Worm (Caenorhabditis elegans) whole organism, young adult: ENCODE measurements around the gene F37C12.10.
A peak's percentile ranks its signal among the peaks of the same experiment; 100 is the strongest.

ENCODE experiments used
- B0019.2 ChIP-seq: fragments of 200-800 bp; sonication (Bioruptor generic); conservative IDR thresholded peaks from 2 replicates; pipeline ENCODE4 v1.3.6; 2022; ENCODE audit warnings: missing genetic modification reagents, missing genetic modification characterization, missing compliant biosample characterization
- B0035.1 ChIP-seq: sonication (generic microtip); optimal IDR thresholded peaks from 2 replicates; lab custom pipeline; 2016; ENCODE audit warnings: missing genetic modification characterization, mild to moderate bottlenecking, missing compliant biosample characterization, missing genotype, missing genetic modification reagents
- B0261.1 ChIP-seq: sonication (generic microtip); optimal IDR thresholded peaks from 2 replicates; lab custom pipeline; 2016; ENCODE audit warnings: mild to moderate bottlenecking, missing genetic modification characterization, moderate library complexity, missing compliant biosample characterization
- C17E4.6 ChIP-seq: fragments of 200-800 bp; sonication (Bioruptor generic); IDR thresholded peaks from 2 replicates; pipeline ENCODE4 v1.3.6; 2022; ENCODE audit warnings: missing genetic modification reagents, missing genetic modification characterization, missing compliant biosample characterization
- F10E7.11 ChIP-seq: sonication (generic microtip); optimal IDR thresholded peaks from 2 replicates; lab custom pipeline; 2017; ENCODE audit warnings: mild to moderate bottlenecking, missing genetic modification characterization, moderate library complexity, missing compliant biosample characterization
- F23B12.7 ChIP-seq: sonication (generic microtip); optimal IDR thresholded peaks from 2 replicates; lab custom pipeline; 2017; ENCODE audit warnings: missing genetic modification characterization, mild to moderate bottlenecking, missing compliant biosample characterization, antibody characterized with exemption, moderate library complexity; ENCODE audit not compliant: insufficient read depth
- F37B4.10 ChIP-seq: fragments of 200-800 bp; sonication (Bioruptor generic); IDR thresholded peaks from 2 replicates; pipeline ENCODE4 v1.3.6; 2022; ENCODE audit warnings: missing genetic modification characterization, missing compliant biosample characterization
- F49E8.2 ChIP-seq: sonication (generic microtip); optimal IDR thresholded peaks from 3 replicates; lab custom pipeline; 2017; ENCODE audit warnings: missing genetic modification characterization, mild to moderate bottlenecking, missing compliant biosample characterization, antibody characterized with exemption, moderate library complexity; ENCODE audit not compliant: insufficient read depth
- F55B11.4 ChIP-seq: sonication (generic microtip); optimal IDR thresholded peaks from 2 replicates; lab custom pipeline; 2016; ENCODE audit warnings: missing compliant biosample characterization, missing genetic modification characterization, borderline replicate concordance; ENCODE audit not compliant: insufficient read depth
- F57C9.4 ChIP-seq: sonication (generic microtip); optimal IDR thresholded peaks from 2 replicates; lab custom pipeline; 2017; ENCODE audit warnings: mild to moderate bottlenecking, missing genetic modification characterization, missing compliant biosample characterization
- T07F8.4 ChIP-seq: sonication (generic microtip); optimal IDR thresholded peaks from 2 replicates; lab custom pipeline; 2016; ENCODE audit warnings: mild to moderate bottlenecking, missing genetic modification characterization, moderate library complexity, missing compliant biosample characterization
- T26A5.8 ChIP-seq: sonication (generic microtip); optimal IDR thresholded peaks from 2 replicates; lab custom pipeline; 2016; ENCODE audit warnings: missing genetic modification characterization, missing compliant biosample characterization
- Y53F4B.3 ChIP-seq: fragments of 200-800 bp; sonication (Bioruptor generic); IDR thresholded peaks from 2 replicates; pipeline ENCODE4 v1.3.6; 2022; ENCODE audit warnings: missing genetic modification reagents, missing genetic modification characterization, missing compliant biosample characterization
- Y53G8AR.9 ChIP-seq: fragments of 200-800 bp; sonication (Bioruptor generic); conservative IDR thresholded peaks from 2 replicates; pipeline ENCODE4 v1.3.6; 2022; ENCODE audit warnings: missing genetic modification reagents, missing genetic modification characterization, missing compliant biosample characterization
- Y67H2A.10 ChIP-seq: fragments of 200-800 bp; sonication (Bioruptor generic); conservative IDR thresholded peaks from 2 replicates; pipeline ENCODE4 v1.3.6; 2022; ENCODE audit warnings: missing genetic modification reagents, missing genetic modification characterization, missing compliant biosample characterization
- aptf-2 ChIP-seq: fragments of 200-800 bp; sonication (Bioruptor generic); conservative IDR thresholded peaks from 2 replicates; pipeline ENCODE4 v1.3.6; 2022; ENCODE audit warnings: missing genetic modification reagents, missing genetic modification characterization, missing compliant biosample characterization
- athp-1 ChIP-seq: sonication (generic microtip); optimal IDR thresholded peaks from 2 replicates; lab custom pipeline; 2017; ENCODE audit warnings: mild to moderate bottlenecking, missing genetic modification characterization, missing compliant biosample characterization
- ccch-3 ChIP-seq: fragments of 200-800 bp; sonication (Bioruptor generic); optimal IDR thresholded peaks from 2 replicates; lab custom pipeline; 2018; ENCODE audit warnings: mild to moderate bottlenecking, missing genetic modification characterization, missing compliant biosample characterization
- cebp-1 ChIP-seq, 2 experiments: fragments of 200-800 bp in 1 of 2; sonication (Bioruptor generic) in 1 of 2; sonication (generic microtip) in 1 of 2; IDR thresholded peaks in 1 of 2; optimal IDR thresholded peaks in 1 of 2; 2 replicates each; pipeline versions ENCODE4 v1.3.6 to Lab custom; 2017 to 2022; ENCODE audit warnings: missing compliant biosample characterization in 2 of 2, missing genetic modification characterization in 2 of 2, mild to moderate bottlenecking in 1 of 2, missing genetic modification reagents in 1 of 2, moderate library complexity in 1 of 2
- ceh-100 ChIP-seq: fragments of 200-800 bp; sonication (Bioruptor generic); IDR thresholded peaks from 2 replicates; pipeline ENCODE4 v1.3.6; 2022; ENCODE audit warnings: missing genetic modification reagents, missing genetic modification characterization, missing compliant biosample characterization
- ceh-40 ChIP-seq: fragments of 200-800 bp; sonication (Bioruptor generic); IDR thresholded peaks from 2 replicates; pipeline ENCODE4 v1.3.6; 2022; ENCODE audit warnings: missing genetic modification characterization, missing compliant biosample characterization
- ceh-58 ChIP-seq: fragments of 200-800 bp; sonication (Bioruptor generic); IDR thresholded peaks from 2 replicates; pipeline ENCODE4 v1.3.6; 2022; ENCODE audit warnings: missing genetic modification characterization, missing compliant biosample characterization
- ceh-91 ChIP-seq: fragments of 200-800 bp; sonication (Bioruptor generic); IDR thresholded peaks from 2 replicates; pipeline ENCODE4 v1.3.6; 2022; ENCODE audit warnings: missing genetic modification reagents, missing genetic modification characterization, missing compliant biosample characterization
- dox-1 ChIP-seq: fragments of 200-800 bp; sonication (Bioruptor generic); IDR thresholded peaks from 2 replicates; pipeline ENCODE4 v1.3.6; 2022; ENCODE audit warnings: missing genetic modification reagents, missing genetic modification characterization, missing compliant biosample characterization
- dpff-1 ChIP-seq: sonication (generic microtip); optimal IDR thresholded peaks from 2 replicates; lab custom pipeline; 2017; ENCODE audit warnings: mild to moderate bottlenecking, missing genetic modification characterization, missing compliant biosample characterization
- fkh-3 ChIP-seq: sonication (generic microtip); optimal IDR thresholded peaks from 2 replicates; lab custom pipeline; 2016; ENCODE audit warnings: mild to moderate bottlenecking, missing genetic modification characterization, missing compliant biosample characterization
- gei-17 ChIP-seq: fragments of 200-800 bp; sonication (Bioruptor generic); optimal IDR thresholded peaks from 2 replicates; lab custom pipeline; 2018; ENCODE audit warnings: mild to moderate bottlenecking, missing genetic modification characterization, missing compliant biosample characterization
- him-1 ChIP-seq: sonication (generic microtip); optimal IDR thresholded peaks from 2 replicates; lab custom pipeline; 2016; ENCODE audit warnings: missing genotype, missing genetic modification reagents, missing genetic modification characterization, missing compliant biosample characterization
- hsf-1 ChIP-seq: fragments of 200-800 bp; sonication (Bioruptor generic); IDR thresholded peaks from 2 replicates; pipeline ENCODE4 v1.3.6; 2022; ENCODE audit warnings: missing genetic modification reagents, missing genetic modification characterization, missing compliant biosample characterization
- let-607 ChIP-seq, 2 experiments: fragments of 200-800 bp in 1 of 2; sonication (Bioruptor generic) in 1 of 2; sonication (generic microtip) in 1 of 2; optimal IDR thresholded peaks; 2 replicates each; lab custom pipeline; 2016 to 2018; ENCODE audit warnings: mild to moderate bottlenecking in 2 of 2, missing compliant biosample characterization in 2 of 2, missing genetic modification characterization in 2 of 2, moderate library complexity in 2 of 2, missing genotype in 1 of 2
- lin-26 ChIP-seq: fragments of 200-800 bp; sonication (Bioruptor generic); IDR thresholded peaks from 2 replicates; pipeline ENCODE4 v1.3.6; 2022; ENCODE audit warnings: missing genetic modification reagents, missing genetic modification characterization, missing compliant biosample characterization
- lin-35 ChIP-seq, 3 experiments: fragments of 150-350 bp in 2 of 3; sonication (generic microtip) in 1 of 3; optimal IDR thresholded peaks; 2 replicates each; lab custom pipeline; 2014 to 2018; ENCODE audit warnings: missing biosample characterization in 3 of 3, missing genetic modification characterization in 3 of 3, missing genetic modification reagents in 3 of 3
- lir-1 ChIP-seq: fragments of 200-800 bp; sonication (Bioruptor generic); conservative IDR thresholded peaks from 2 replicates; pipeline ENCODE4 v1.3.6; 2022; ENCODE audit warnings: missing genetic modification reagents, missing genetic modification characterization, missing compliant biosample characterization
- lsy-27 ChIP-seq: sonication (generic microtip); optimal IDR thresholded peaks from 2 replicates; lab custom pipeline; 2017; ENCODE audit warnings: missing genetic modification characterization, mild to moderate bottlenecking, missing compliant biosample characterization, antibody characterized with exemption, missing genotype, borderline replicate concordance; ENCODE audit not compliant: insufficient read depth
- mxl-1 ChIP-seq: sonication (generic microtip); optimal IDR thresholded peaks from 2 replicates; lab custom pipeline; 2016; ENCODE audit warnings: missing genetic modification characterization, missing compliant biosample characterization
- nhr-179 ChIP-seq: sonication (generic microtip); optimal IDR thresholded peaks from 2 replicates; lab custom pipeline; 2016; ENCODE audit warnings: mild to moderate bottlenecking, missing genetic modification characterization, missing compliant biosample characterization
- pbrm-1 ChIP-seq: fragments of 200-800 bp; sonication (Bioruptor generic); IDR thresholded peaks from 2 replicates; pipeline ENCODE4 v1.3.6; 2022; ENCODE audit warnings: missing genetic modification reagents, missing genetic modification characterization, missing compliant biosample characterization
- pha-4 ChIP-seq: fragments of 150-350 bp; sonication (generic microtip); optimal IDR thresholded peaks from 2 replicates; lab custom pipeline; 2014; ENCODE audit warnings: missing biosample characterization, missing genetic modification reagents, missing genetic modification characterization
- rcor-1 ChIP-seq: fragments of 200-800 bp; sonication (Bioruptor generic); IDR thresholded peaks from 2 replicates; pipeline ENCODE4 v1.3.6; 2022; ENCODE audit warnings: missing genetic modification reagents, missing genetic modification characterization, missing compliant biosample characterization
- sea-2 ChIP-seq: fragments of 200-800 bp; sonication (Bioruptor generic); IDR thresholded peaks from 2 replicates; pipeline ENCODE4 v1.3.6; 2022; ENCODE audit warnings: missing genetic modification characterization, missing compliant biosample characterization
- snpc-1.1 ChIP-seq: sonication (generic microtip); optimal IDR thresholded peaks from 2 replicates; lab custom pipeline; 2017; ENCODE audit warnings: missing genetic modification characterization, mild to moderate bottlenecking, missing compliant biosample characterization, antibody characterized with exemption, moderate library complexity, missing genotype, missing genetic modification reagents; ENCODE audit not compliant: insufficient read depth
- unc-130 ChIP-seq: sonication (generic microtip); optimal IDR thresholded peaks from 2 replicates; lab custom pipeline; 2016; ENCODE audit warnings: missing genetic modification reagents, missing genetic modification characterization, missing compliant biosample characterization
- unc-62 ChIP-seq: fragments of 150-350 bp; optimal IDR thresholded peaks from 2 replicates; lab custom pipeline; 2014; ENCODE audit warnings: missing biosample characterization, missing genetic modification reagents, missing genetic modification characterization
- zim-3 ChIP-seq: sonication (generic microtip); optimal IDR thresholded peaks from 2 replicates; lab custom pipeline; 2017; ENCODE audit warnings: mild to moderate bottlenecking, missing genetic modification characterization, moderate library complexity, missing compliant biosample characterization
- ztf-22 ChIP-seq: fragments of 200-800 bp; sonication (Bioruptor generic); optimal IDR thresholded peaks from 2 replicates; lab custom pipeline; 2018; ENCODE audit warnings: mild to moderate bottlenecking, missing genetic modification characterization, moderate library complexity, missing compliant biosample characterization
- ztf-28 ChIP-seq: fragments of 200-800 bp; sonication (Bioruptor generic); IDR thresholded peaks from 2 replicates; pipeline ENCODE4 v1.3.6; 2022; ENCODE audit warnings: missing genetic modification reagents, missing genetic modification characterization, missing compliant biosample characterization
- ztf-6 ChIP-seq: fragments of 200-800 bp; sonication (Bioruptor generic); IDR thresholded peaks from 2 replicates; pipeline ENCODE4 v1.3.6; 2022; ENCODE audit warnings: missing genetic modification reagents, missing genetic modification characterization, missing compliant biosample characterization

Gene F37C12.10

DNA sequence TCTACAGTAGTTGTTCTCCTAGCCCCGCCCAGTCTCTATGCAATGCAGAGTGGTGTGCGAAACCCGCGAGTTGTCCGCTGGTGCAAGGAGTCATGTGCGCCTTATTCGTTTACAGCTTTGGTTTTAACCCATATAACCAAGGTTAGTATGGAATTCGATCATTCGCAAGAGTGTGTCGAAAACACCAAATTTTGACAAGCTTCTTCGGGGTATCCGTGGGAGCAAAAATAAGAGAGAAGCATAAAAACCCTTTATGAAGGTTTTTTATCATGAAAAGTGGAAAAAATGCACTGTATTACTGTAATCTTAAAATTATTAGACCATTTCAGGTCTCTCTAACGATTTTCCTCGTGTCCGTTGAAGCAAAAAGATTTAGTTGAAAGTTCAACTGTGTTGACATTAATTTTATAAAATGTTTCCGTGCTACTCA, 46.0 kb downstream of the F37C12.10 start (continued):
- TF ChIP-seq cebp-1 (GFP tag; IDR thresholded peaks at IDR 0.05; lab: Robert Waterston, UW) (no peak), cebp-1 (tag; optimal IDR thresholded peaks at IDR 0.05; lab: Kevin White, UChicago) (no peak), ztf-22 (GFP tag; lab: Kevin White, UChicago) (no peak), athp-1 (tag; lab: Kevin White, UChicago) (no peak), lir-1 (no peak), dpff-1 (peak; percentile 30), fkh-3 (tag; lab: Kevin White, UChicago) (no peak), F55B11.4 (tag; lab: Kevin White, UChicago) (no peak), zim-3 (tag; lab: Kevin White, UChicago) (no peak), ztf-28 (GFP tag; lab: Robert Waterston, UW) (no peak), hsf-1 (GFP tag; lab: Robert Waterston, UW) (peak; percentile 56), Y53F4B.3 (0 out of 2 replicates have a peak, but pooled peaks have one; percentile 4), lin-35 (GFP tag; optimal IDR thresholded peaks at IDR 0.05; lab: Kevin White, UChicago) (no peak), mxl-1 (tag; lab: Kevin White, UChicago) (no peak), lin-26 (peak; percentile 18; the same call in 1 of the 2 replicates), unc-130 (GFP tag; lab: Kevin White, UChicago) (no peak), lsy-27 (tag; lab: Kevin White, UChicago) (no peak), F57C9.4 (tag; lab: Kevin White, UChicago) (no peak), ccch-3 (GFP tag; lab: Kevin White, UChicago) (no peak), pbrm-1 (GFP tag; lab: Robert Waterston, UW) (peak; percentile 90), ceh-58 (GFP tag; lab: Robert Waterston, UW) (no peak), Y53G8AR.9 (GFP tag; lab: Robert Waterston, UW) (peak; percentile 78), pha-4 (tag; lab: Kevin White, UChicago) (no peak), ceh-91 (GFP tag; lab: Robert Waterston, UW) (peak; percentile 51; the same call in 1 of the 2 replicates), ceh-40 (GFP tag; lab: Robert Waterston, UW) (0 out of 2 replicates have a peak, but pooled peaks have one; percentile 49), F10E7.11 (no peak), nhr-179 (tag; lab: Kevin White, UChicago) (no peak), let-607 (tag; optimal IDR thresholded peaks at IDR 0.05; lab: Kevin White, UChicago) (no peak), snpc-1.1 (tag; lab: Kevin White, UChicago) (peak; percentile 98), rcor-1 (GFP tag; lab: Robert Waterston, UW) (peak; percentile 58; the same call in 1 of the 2 replicates), Y67H2A.10 (GFP tag; lab: Robert Waterston, UW) (no peak), F49E8.2 (peak; percentile 87), T26A5.8 (tag; lab: Kevin White, UChicago) (no peak), F23B12.7 (tag; lab: Kevin White, UChicago) (no peak), F37B4.10 (GFP tag; lab: Robert Waterston, UW) (no peak), B0261.1 (tag; lab: Kevin White, UChicago) (no peak), B0035.1 (no peak), ztf-6 (no peak), gei-17 (GFP tag; lab: Kevin White, UChicago) (no peak), T07F8.4 (tag; lab: Kevin White, UChicago) (no peak), dox-1 (GFP tag; lab: Robert Waterston, UW) (peak; percentile 78), aptf-2 (GFP tag; lab: Robert Waterston, UW) (no peak), ceh-100 (GFP tag; lab: Robert Waterston, UW) (no peak), C17E4.6 (peak; percentile 60), sea-2 (no peak), B0019.2 (0 out of 2 replicates have a peak, but pooled peaks have one; percentile 24), him-1 (peak; percentile 96), unc-62 (GFP tag; lab: Kevin White, UChicago) (no peak)
